Fruit fly (Drosophila melanogaster) whole organism, embryonic: Measurements from ENCODE around the gene ghi.
A peak's percentile ranks its signal among the peaks of the same experiment; 100 is the strongest.

ENCODE experiments used
- Abd-B ChIP-seq: fragments of 200-800 bp; sonication (Bioruptor generic); optimal IDR thresholded peaks from 2 replicates; lab custom pipeline; 2018; ENCODE audit warnings: missing biosample characterization, mild to moderate bottlenecking, missing genetic modification characterization, moderate library complexity
- Atf-2 ChIP-seq: fragments of 200-800 bp; sonication (Bioruptor generic); optimal IDR thresholded peaks from 2 replicates; lab custom pipeline; 2016; ENCODE audit warnings: missing biosample characterization, missing genetic modification characterization
- Bgb ChIP-seq: fragments of 200-800 bp; sonication (Bioruptor generic); IDR thresholded peaks from 2 replicates; pipeline ENCODE4 v1.3.6; 2022; ENCODE audit warnings: missing biosample characterization, missing genetic modification characterization; ENCODE audit not compliant: partially characterized antibody
- CG10565 ChIP-seq: fragments of 200-800 bp; sonication (Bioruptor generic); optimal IDR thresholded peaks from 3 replicates; lab custom pipeline; 2016; ENCODE audit warnings: missing biosample characterization, mild to moderate bottlenecking, missing genetic modification characterization
- CG16779 ChIP-seq: fragments of 200-800 bp; sonication (Bioruptor generic); IDR thresholded peaks from 2 replicates; pipeline ENCODE4 v1.3.6; 2022; ENCODE audit warnings: missing biosample characterization, missing genetic modification characterization
- CG1792 ChIP-seq: fragments of 200-800 bp; sonication (Bioruptor generic); optimal IDR thresholded peaks from 2 replicates; lab custom pipeline; 2016; ENCODE audit warnings: missing biosample characterization, missing genetic modification characterization
- CG2678 ChIP-seq: fragments of 200-800 bp; sonication (Bioruptor generic); optimal IDR thresholded peaks from 3 replicates; lab custom pipeline; 2019; ENCODE audit warnings: missing biosample characterization, mild to moderate bottlenecking, missing genetic modification characterization, moderate library complexity
- CG30403 ChIP-seq: fragments of 200-800 bp; sonication (Bioruptor generic); optimal IDR thresholded peaks from 3 replicates; lab custom pipeline; 2016; ENCODE audit warnings: missing biosample characterization, missing genetic modification characterization
- CG3065 ChIP-seq: fragments of 200-800 bp; sonication (Bioruptor generic); optimal IDR thresholded peaks from 2 replicates; lab custom pipeline; 2016; ENCODE audit warnings: missing biosample characterization, missing genetic modification characterization
- CG3281 ChIP-seq: fragments of 200-800 bp; sonication (Bioruptor generic); optimal IDR thresholded peaks from 3 replicates; lab custom pipeline; 2017; ENCODE audit warnings: missing biosample characterization, mild to moderate bottlenecking, missing genetic modification characterization
- CG34422 ChIP-seq: fragments of 200-800 bp; sonication (Bioruptor generic); IDR thresholded peaks from 3 replicates; pipeline ENCODE4 v1.3.6; 2022; ENCODE audit warnings: missing biosample characterization, missing genetic modification characterization
- CG42726 ChIP-seq: fragments of 200-800 bp; sonication (Bioruptor generic); IDR thresholded peaks from 2 replicates; pipeline ENCODE4 v1.3.6; 2022; ENCODE audit warnings: missing biosample characterization, missing genetic modification characterization; ENCODE audit not compliant: partially characterized antibody
- CG4282 ChIP-seq: fragments of 200-800 bp; sonication (Bioruptor generic); optimal IDR thresholded peaks from 2 replicates; lab custom pipeline; 2016; ENCODE audit warnings: missing biosample characterization, missing genetic modification characterization
- CG4424 ChIP-seq: fragments of 200-800 bp; sonication (Bioruptor generic); optimal IDR thresholded peaks from 3 replicates; lab custom pipeline; 2016; ENCODE audit warnings: missing biosample characterization, missing genetic modification characterization
- CG6175 ChIP-seq: fragments of 200-800 bp; sonication (Bioruptor generic); IDR thresholded peaks from 3 replicates; pipeline ENCODE4 v1.3.6; 2022; ENCODE audit warnings: missing biosample characterization, missing genetic modification characterization
- CG7786 ChIP-seq: fragments of 200-800 bp; sonication (Bioruptor generic); optimal IDR thresholded peaks from 2 replicates; lab custom pipeline; 2016; ENCODE audit warnings: missing biosample characterization, missing genetic modification characterization
- CG9609 ChIP-seq: fragments of 200-800 bp; sonication (Bioruptor generic); optimal IDR thresholded peaks from 3 replicates; lab custom pipeline; 2016; ENCODE audit warnings: missing biosample characterization, missing genetic modification characterization
- CG9727 ChIP-seq: fragments of 200-800 bp; sonication (Bioruptor generic); optimal IDR thresholded peaks from 3 replicates; lab custom pipeline; 2017; ENCODE audit warnings: missing biosample characterization, mild to moderate bottlenecking, missing genetic modification characterization
- D19B ChIP-seq: fragments of 200-800 bp; sonication (Bioruptor generic); optimal IDR thresholded peaks from 2 replicates; lab custom pipeline; 2017; ENCODE audit warnings: missing biosample characterization, mild to moderate bottlenecking, missing genetic modification characterization
- Dll ChIP-seq: fragments of 200-800 bp; sonication (Bioruptor generic); IDR thresholded peaks from 4 replicates; pipeline ENCODE4 v1.3.6; 2022; ENCODE audit warnings: missing biosample characterization, missing genetic modification characterization; ENCODE audit not compliant: partially characterized antibody
- Ets65A ChIP-seq: fragments of 200-800 bp; sonication (Bioruptor generic); peaks from one replicate; lab custom pipeline; 2016; ENCODE audit warnings: missing biosample characterization, missing genetic modification characterization
- MBD-R2 ChIP-seq: fragments of 200-800 bp; sonication (Bioruptor generic); IDR thresholded peaks from 2 replicates; pipeline ENCODE4 v1.3.6; 2022; ENCODE audit warnings: missing biosample characterization, missing genetic modification characterization
- MESR4 ChIP-seq: fragments of 200-800 bp; sonication (Bioruptor generic); optimal IDR thresholded peaks from 2 replicates; lab custom pipeline; 2018; ENCODE audit warnings: missing biosample characterization, mild to moderate bottlenecking, missing genetic modification characterization, moderate library complexity
- Meics ChIP-seq: fragments of 200-800 bp; sonication (Bioruptor generic); optimal IDR thresholded peaks from 2 replicates; lab custom pipeline; 2017; ENCODE audit warnings: missing biosample characterization, mild to moderate bottlenecking, missing genetic modification characterization
- Nf-YC ChIP-seq: fragments of 200-800 bp; optimal IDR thresholded peaks from 3 replicates; lab custom pipeline; 2019; ENCODE audit warnings: missing biosample characterization, mild to moderate bottlenecking, missing genetic modification characterization, moderate library complexity
- Side ChIP-seq: fragments of 200-800 bp; sonication (Bioruptor generic); optimal IDR thresholded peaks from 2 replicates; lab custom pipeline; 2016; ENCODE audit warnings: missing biosample characterization, missing genetic modification characterization
- Six4 ChIP-seq: fragments of 200-800 bp; sonication (Bioruptor generic); optimal IDR thresholded peaks from 2 replicates; lab custom pipeline; 2016; ENCODE audit warnings: missing biosample characterization, missing genetic modification characterization
- Sox100B ChIP-seq: fragments of 200-800 bp; sonication (Bioruptor generic); optimal IDR thresholded peaks from 3 replicates; lab custom pipeline; 2018; ENCODE audit warnings: missing biosample characterization, mild to moderate bottlenecking, missing genetic modification characterization
- ac ChIP-seq: fragments of 200-800 bp; sonication (Bioruptor generic); optimal IDR thresholded peaks from 3 replicates; lab custom pipeline; 2017; ENCODE audit warnings: missing biosample characterization, mild to moderate bottlenecking, missing genetic modification characterization
- al ChIP-seq: fragments of 200-800 bp; sonication (Bioruptor generic); IDR thresholded peaks from 2 replicates; pipeline ENCODE4 v1.3.6; 2022; ENCODE audit warnings: missing biosample characterization, missing genetic modification characterization
- amos ChIP-seq: fragments of 200-800 bp; sonication (Bioruptor generic); IDR thresholded peaks from 2 replicates; pipeline ENCODE4 v1.3.6; 2022; ENCODE audit warnings: missing biosample characterization, missing genetic modification characterization; ENCODE audit not compliant: partially characterized antibody
- ap ChIP-seq: fragments of 200-800 bp; sonication (Bioruptor generic); IDR thresholded peaks from 2 replicates; pipeline ENCODE4 v1.3.6; 2022; ENCODE audit warnings: missing biosample characterization, missing genetic modification characterization
- bab2 ChIP-seq: fragments of 200-800 bp; sonication (Bioruptor generic); optimal IDR thresholded peaks from 2 replicates; lab custom pipeline; 2016; ENCODE audit warnings: missing biosample characterization, missing genetic modification characterization
- chinmo ChIP-seq: fragments of 200-800 bp; sonication (Bioruptor generic); IDR thresholded peaks from 4 replicates; pipeline ENCODE4 v1.3.6; 2022; ENCODE audit warnings: missing biosample characterization, missing genetic modification characterization; ENCODE audit not compliant: partially characterized antibody
- crc ChIP-seq: fragments of 200-800 bp; sonication (Bioruptor generic); optimal IDR thresholded peaks from 2 replicates; lab custom pipeline; 2016; ENCODE audit warnings: missing biosample characterization, missing genetic modification characterization
- dan ChIP-seq: fragments of 200-800 bp; sonication (Bioruptor generic); IDR thresholded peaks from 2 replicates; pipeline ENCODE4 v1.3.6; 2022; ENCODE audit warnings: missing biosample characterization, missing genetic modification characterization
- dmrt11E ChIP-seq: fragments of 200-800 bp; sonication (Bioruptor generic); optimal IDR thresholded peaks from 3 replicates; lab custom pipeline; 2018; ENCODE audit warnings: missing biosample characterization, mild to moderate bottlenecking, missing genetic modification characterization, moderate library complexity
- en ChIP-seq: fragments of 200-800 bp; sonication (Bioruptor generic); optimal IDR thresholded peaks from 2 replicates; lab custom pipeline; 2016; ENCODE audit warnings: missing biosample characterization, missing genetic modification characterization
- hth ChIP-seq: fragments of >200 bp; optimal IDR thresholded peaks from 2 replicates; lab custom pipeline; 2017; ENCODE audit warnings: inconsistent platforms
- jumu ChIP-seq: fragments of 200-800 bp; sonication (Bioruptor generic); optimal IDR thresholded peaks from 3 replicates; lab custom pipeline; 2016; ENCODE audit warnings: missing biosample characterization, missing genetic modification characterization
- knrl ChIP-seq: fragments of 200-800 bp; sonication (Bioruptor generic); IDR thresholded peaks from 3 replicates; pipeline ENCODE4 v1.3.6; 2022; ENCODE audit warnings: missing biosample characterization, missing genetic modification characterization; ENCODE audit not compliant: partially characterized antibody
- phol ChIP-seq: fragments of 200-800 bp; sonication (Bioruptor generic); optimal IDR thresholded peaks from 3 replicates; lab custom pipeline; 2018; ENCODE audit warnings: missing biosample characterization, mild to moderate bottlenecking, missing genetic modification characterization, moderate library complexity
- schlank ChIP-seq: fragments of 200-800 bp; sonication (Bioruptor generic); optimal IDR thresholded peaks from 2 replicates; lab custom pipeline; 2018; ENCODE audit warnings: missing biosample characterization, mild to moderate bottlenecking, missing genetic modification characterization
- sd ChIP-seq: fragments of 200-800 bp; sonication (Bioruptor generic); optimal IDR thresholded peaks from 3 replicates; lab custom pipeline; 2018; ENCODE audit warnings: missing biosample characterization, mild to moderate bottlenecking, missing genetic modification characterization, moderate library complexity
- sqz ChIP-seq: fragments of 200-800 bp; sonication (Bioruptor generic); optimal IDR thresholded peaks from 3 replicates; lab custom pipeline; 2018; ENCODE audit warnings: missing biosample characterization, mild to moderate bottlenecking, missing genetic modification characterization
- stwl ChIP-seq: fragments of 200-800 bp; sonication (Bioruptor generic); optimal IDR thresholded peaks from 3 replicates; lab custom pipeline; 2018; ENCODE audit warnings: missing biosample characterization, mild to moderate bottlenecking, missing genetic modification characterization, moderate library complexity
- toy ChIP-seq: fragments of 200-800 bp; sonication (Bioruptor generic); IDR thresholded peaks from 2 replicates; pipeline ENCODE4 v1.3.6; 2022; ENCODE audit warnings: missing biosample characterization, missing genetic modification characterization
- twi ChIP-seq: fragments of 200-800 bp; optimal IDR thresholded peaks from 2 replicates; lab custom pipeline; 2019; ENCODE audit warnings: missing biosample characterization, mild to moderate bottlenecking, missing genetic modification characterization, moderate library complexity
- z ChIP-seq: fragments of 200-800 bp; sonication (Bioruptor generic); IDR thresholded peaks from 3 replicates; pipeline ENCODE4 v1.3.6; 2022; ENCODE audit warnings: missing biosample characterization, missing genetic modification characterization
- zf30C ChIP-seq: fragments of 200-800 bp; sonication (Bioruptor generic); optimal IDR thresholded peaks from 3 replicates; lab custom pipeline; 2018; ENCODE audit warnings: missing biosample characterization, mild to moderate bottlenecking, missing genetic modification characterization

Gene ghi

dm6 chr3L:9457619-9458092 is 6.0 kb downstream of the ghi start, which contains the start of gene CG3437 (continued):
- TF ChIP-seq CG2678 (tag; lab: Kevin White, UChicago) = peak; percentile 99
- TF ChIP-seq ap (GFP tag; lab: Robert Waterston, UW) = peak; percentile 99
- TF ChIP-seq CG1792 = peak; percentile 97
- peak; percentile 99 for TF ChIP-seq jumu (GFP tag; lab: Kevin White, UChicago)
- TF ChIP-seq Nf-YC (tag; lab: Kevin White, UChicago) = peak; percentile 83
- TF ChIP-seq knrl = peak; percentile 40; the same call in 1 of the 3 replicates
- TF ChIP-seq al (GFP tag; lab: Robert Waterston, UW) = peak; percentile 99
- peak; percentile 97 for TF ChIP-seq CG4282 (GFP tag; lab: Kevin White, UChicago)
- peak; percentile 97 for TF ChIP-seq Six4 (GFP tag; lab: Kevin White, UChicago)
- TF ChIP-seq CG7786 (GFP tag; lab: Kevin White, UChicago) = peak; percentile 99
- peak; percentile 98 for TF ChIP-seq dan
- TF ChIP-seq Abd-B (GFP tag; lab: Kevin White, UChicago) = peak; percentile 99
- TF ChIP-seq zf30C (GFP tag; lab: Kevin White, UChicago) = peak; percentile 40
- peak; percentile 96 for TF ChIP-seq schlank (tag; lab: Kevin White, UChicago)
- peak; percentile 61; the same call in 3 of the 4 replicates for TF ChIP-seq Dll (GFP tag; lab: Robert Waterston, UW)
- TF ChIP-seq sqz = peak; percentile 98
- peak; percentile 96 for TF ChIP-seq ac (GFP tag; lab: Kevin White, UChicago)
- TF ChIP-seq z = peak; percentile 82
- peak; percentile 96 for TF ChIP-seq sd
- TF ChIP-seq CG3281 (GFP tag; lab: Kevin White, UChicago) = peak; percentile 99
- peak; percentile 98 for TF ChIP-seq CG6175 (GFP tag; lab: Robert Waterston, UW)
- TF ChIP-seq CG34422 = peak; percentile 100
- TF ChIP-seq chinmo = 0 out of 4 replicates have a peak, but pooled peaks have one; percentile 57
- peak; percentile 99 for TF ChIP-seq bab2 (GFP tag; lab: Kevin White, UChicago)
- peak; percentile 80 for TF ChIP-seq stwl (tag; lab: Kevin White, UChicago)
- TF ChIP-seq Atf-2 (GFP tag; lab: Kevin White, UChicago) = peak; percentile 98
- TF ChIP-seq phol (tag; lab: Kevin White, UChicago) = peak; percentile 100
- peak; percentile 99 for TF ChIP-seq CG16779 (GFP tag; lab: Robert Waterston, UW)
- peak; percentile 97 for TF ChIP-seq dmrt11E (tag; lab: Kevin White, UChicago)
- peak; percentile 94 for TF ChIP-seq D19B (GFP tag; lab: Kevin White, UChicago)
- peak; percentile 98 for TF ChIP-seq CG4424
- peak; percentile 95 for TF ChIP-seq crc
- peak; percentile 99 for TF ChIP-seq MBD-R2 (GFP tag; lab: Robert Waterston, UW)
- peak; percentile 98 for TF ChIP-seq CG9727
- peak; percentile 99 for TF ChIP-seq Side (GFP tag; lab: Kevin White, UChicago)
- peak; percentile 98 for TF ChIP-seq en (GFP tag; lab: Kevin White, UChicago)
- no peak for TF ChIP-seq hth (lab: Kevin White, UChicago)
- peak; percentile 99 for TF ChIP-seq CG30403 (GFP tag; lab: Kevin White, UChicago)
- TF ChIP-seq toy = peak; percentile 98
- peak; percentile 99 for TF ChIP-seq Meics (GFP tag; lab: Kevin White, UChicago)
- peak; percentile 97 for TF ChIP-seq CG3065 (GFP tag; lab: Kevin White, UChicago)
- peak; percentile 96 for TF ChIP-seq Sox100B (GFP tag; lab: Kevin White, UChicago)
- peak; percentile 93 for TF ChIP-seq twi (tag; lab: Kevin White, UChicago)
- peak; percentile 92 for TF ChIP-seq CG10565 (GFP tag; lab: Kevin White, UChicago)
- peak; percentile 100 for TF ChIP-seq Ets65A (GFP tag; lab: Kevin White, UChicago)
- peak; percentile 98 for TF ChIP-seq CG9609 (GFP tag; lab: Kevin White, UChicago)
- TF ChIP-seq CG42726 = no peak
- peak; percentile 84 for TF ChIP-seq MESR4 (GFP tag; lab: Kevin White, UChicago)
- no peak for TF ChIP-seq Bgb (GFP tag; lab: Robert Waterston, UW)
- TF ChIP-seq amos (GFP tag; lab: Robert Waterston, UW) = peak; percentile 44; the same call in 1 of the 2 replicates
